Worm (Caenorhabditis elegans) whole organism, L4 larva: ENCODE data around the gene chst-1.
A peak's percentile ranks its signal among the peaks of the same experiment; 100 is the strongest.

Experiments used
- hlh-30 ChIP-seq: sonication (generic microtip); optimal IDR thresholded peaks from 2 replicates; lab custom pipeline; 2017; ENCODE audit warnings: antibody characterized with exemption, mild to moderate bottlenecking, missing genetic modification characterization, missing compliant biosample characterization; ENCODE audit not compliant: insufficient read depth
- nhr-11 ChIP-seq: fragments of 150-350 bp; optimal IDR thresholded peaks from 2 replicates; lab custom pipeline; 2014; ENCODE audit warnings: missing biosample characterization, missing genetic modification characterization
- skn-1 ChIP-seq: fragments of 150-350 bp; optimal IDR thresholded peaks from 2 replicates; lab custom pipeline; 2014; ENCODE audit warnings: missing biosample characterization, missing genetic modification characterization

DNA sequence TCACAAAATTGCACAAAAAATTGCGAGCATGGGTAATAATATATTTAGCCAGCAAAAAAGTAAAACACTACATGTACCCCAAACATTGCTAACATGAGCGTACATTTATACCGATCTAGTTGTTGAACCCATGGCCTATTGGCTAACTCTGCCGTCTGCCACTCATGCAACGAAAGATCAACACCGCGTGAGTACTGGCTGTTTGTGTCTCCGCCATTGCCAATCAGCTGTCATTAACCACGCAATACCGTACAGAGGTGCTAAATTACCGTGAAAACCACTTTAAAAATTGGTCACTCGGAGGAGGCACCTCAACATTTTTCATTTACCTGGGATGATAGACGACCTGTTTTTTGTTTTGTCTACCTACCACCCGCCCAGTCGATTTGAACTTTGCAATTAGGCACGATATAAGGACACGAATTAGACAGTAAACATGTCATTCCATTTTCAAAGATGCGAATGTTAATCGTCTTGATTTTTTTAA, 31.4 kb downstream of the chst-1 start, which contains the start of gene K02C4.2:
- TF ChIP-seq nhr-11 (tag; lab: Kevin White, UChicago) = no peak
- peak; percentile 88 for TF ChIP-seq hlh-30
- TF ChIP-seq skn-1 (tag; lab: Kevin White, UChicago) = no peak
